Worm (Caenorhabditis elegans): Measurements from ENCODE around the gene ugt-34.

- TF ChIP-seq lsy-12 (tag; optimal IDR thresholded peaks at IDR 0.05) (no peak), pha-4 (tag; optimal IDR thresholded peaks at IDR 0.05) (no peak), ceh-82 (tag; optimal IDR thresholded peaks at IDR 0.05) (no peak), unc-62 (GFP tag; optimal IDR thresholded peaks at IDR 0.05) (no peak), tbx-2 (tag; optimal IDR thresholded peaks at IDR 0.05) (no peak), ceh-9 (tag; optimal IDR thresholded peaks at IDR 0.05) (no peak), lin-15B (tag; optimal IDR thresholded peaks at IDR 0.05) (no peak), fkh-10 (GFP tag; optimal IDR thresholded peaks at IDR 0.05) (no peak)
Observed at ce11 chrV:10695181-10695580, 38.4 kb upstream of the ugt-34 start, which contains the start of gene C05A2.4.
